Worm (Caenorhabditis elegans) whole organism, L2 larva: ENCODE results near the gene clc-11.

Source experiments
- alr-1 ChIP-seq: fragments of 150-350 bp; optimal IDR thresholded peaks from 2 replicates; lab custom pipeline; 2014; ENCODE audit warnings: missing biosample characterization, missing genetic modification characterization
- blmp-1 ChIP-seq: sonication (generic microtip); optimal IDR thresholded peaks from 2 replicates; lab custom pipeline; 2017; ENCODE audit warnings: missing genetic modification characterization, mild to moderate bottlenecking, missing compliant biosample characterization, antibody characterized with exemption, moderate library complexity; ENCODE audit not compliant: insufficient read depth
- dmd-4 ChIP-seq: sonication (generic microtip); optimal IDR thresholded peaks from 2 replicates; lab custom pipeline; 2017; ENCODE audit warnings: missing biosample characterization, missing genetic modification characterization
- elt-3 ChIP-seq: sonication (generic microtip); optimal IDR thresholded peaks from 2 replicates; lab custom pipeline; 2017; ENCODE audit warnings: missing biosample characterization, missing genetic modification characterization
- lin-11 ChIP-seq: fragments of 150-350 bp; sonication (generic microtip); optimal IDR thresholded peaks from 2 replicates; lab custom pipeline; 2014; ENCODE audit warnings: missing biosample characterization, missing genetic modification characterization, inconsistent platforms, mixed read lengths
- lsy-2 ChIP-seq, 2 experiments: fragments of 150-350 bp in 1 of 2; sonication (generic microtip) in 1 of 2; optimal IDR thresholded peaks; 2 replicates each; lab custom pipeline; 2014 to 2017; ENCODE audit warnings: missing biosample characterization in 2 of 2, missing genetic modification characterization in 2 of 2
- nhr-10 ChIP-seq: sonication (generic microtip); optimal IDR thresholded peaks from 2 replicates; lab custom pipeline; 2017; ENCODE audit warnings: missing biosample characterization, missing genetic modification characterization
- nhr-11 ChIP-seq: fragments of 150-350 bp; optimal IDR thresholded peaks from 2 replicates; lab custom pipeline; 2014; ENCODE audit warnings: missing biosample characterization, missing genetic modification characterization
- nhr-237 ChIP-seq: fragments of 150-350 bp; optimal IDR thresholded peaks from 2 replicates; lab custom pipeline; 2014; ENCODE audit warnings: missing biosample characterization, missing genetic modification characterization
- unc-55 ChIP-seq: fragments of 150-350 bp; sonication (generic microtip); optimal IDR thresholded peaks from 3 replicates; lab custom pipeline; 2014; ENCODE audit warnings: missing biosample characterization, missing genetic modification reagents, missing genetic modification characterization
- zag-1 ChIP-seq: fragments of 150-350 bp; optimal IDR thresholded peaks from 2 replicates; lab custom pipeline; 2014; ENCODE audit warnings: missing biosample characterization, missing genetic modification characterization

DNA sequence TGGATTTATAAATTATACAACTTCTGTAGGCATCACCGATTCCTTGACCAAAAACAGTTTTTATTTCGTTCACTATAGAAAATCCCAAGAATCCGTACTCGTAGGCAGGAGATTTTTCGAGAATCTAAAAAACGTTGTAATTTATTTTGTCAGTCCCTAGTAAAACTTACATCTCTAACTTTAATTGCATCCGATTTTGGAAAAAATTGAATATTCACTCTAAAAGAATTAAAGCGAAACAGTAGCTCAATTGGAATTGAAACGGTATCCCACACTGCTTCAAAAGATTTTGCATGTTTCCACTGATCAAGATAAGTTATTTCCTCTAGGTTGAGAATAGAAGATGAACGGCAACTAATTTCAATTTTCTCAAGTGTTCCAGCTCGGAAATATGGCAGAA lies 8.2 kb downstream of the clc-11 start, which contains the start of gene fbxa-142:
- no peak for TF ChIP-seq unc-55 (GFP tag; lab: Kevin White, UChicago)
- TF ChIP-seq nhr-11 (tag; lab: Kevin White, UChicago) = no peak
- TF ChIP-seq zag-1 = no peak
- TF ChIP-seq lin-11 = no peak
- no peak for TF ChIP-seq nhr-237 (tag; lab: Kevin White, UChicago)
- TF ChIP-seq elt-3 = no peak
- TF ChIP-seq dmd-4 (tag; lab: Kevin White, UChicago) = no peak
- TF ChIP-seq nhr-10 (tag; lab: Kevin White, UChicago) = no peak
- TF ChIP-seq blmp-1 (tag; lab: Kevin White, UChicago) = no peak
- no peak for TF ChIP-seq lsy-2 (tag; optimal IDR thresholded peaks at IDR 0.05; lab: Kevin White, UChicago)
- no peak for TF ChIP-seq alr-1 (tag; lab: Kevin White, UChicago)
